Worm (Caenorhabditis elegans) whole organism, L3 larva: ENCODE data around the gene znf-207.
A peak's percentile ranks its signal among the peaks of the same experiment; 100 is the strongest.

ENCODE experiments used
- R02D3.7 ChIP-seq: fragments of 150-350 bp; optimal IDR thresholded peaks from 2 replicates; lab custom pipeline; 2014; ENCODE audit warnings: missing biosample characterization, missing genetic modification characterization
- ZK546.5 ChIP-seq: sonication (generic microtip); optimal IDR thresholded peaks from 2 replicates; lab custom pipeline; 2017; ENCODE audit warnings: missing biosample characterization, missing genetic modification characterization
- ceh-16 ChIP-seq: sonication (generic microtip); optimal IDR thresholded peaks from 2 replicates; lab custom pipeline; 2017; ENCODE audit warnings: missing biosample characterization, missing genetic modification characterization
- ceh-28 ChIP-seq: fragments of 150-350 bp; optimal IDR thresholded peaks from 2 replicates; lab custom pipeline; 2014; ENCODE audit warnings: missing biosample characterization, missing genetic modification reagents, missing genetic modification characterization
- ceh-82 ChIP-seq: fragments of 150-350 bp; optimal IDR thresholded peaks from 2 replicates; lab custom pipeline; 2014; ENCODE audit warnings: missing biosample characterization, missing genetic modification characterization
- ceh-9 ChIP-seq: sonication (generic microtip); optimal IDR thresholded peaks from 2 replicates; lab custom pipeline; 2018; ENCODE audit warnings: missing biosample characterization, missing genetic modification characterization
- egl-27 ChIP-seq: sonication (generic microtip); optimal IDR thresholded peaks from 4 replicates; lab custom pipeline; 2017; ENCODE audit warnings: missing biosample characterization, missing genetic modification reagents, missing genetic modification characterization
- egl-5 ChIP-seq: fragments of 150-350 bp; optimal IDR thresholded peaks from 2 replicates; lab custom pipeline; 2017; ENCODE audit warnings: missing biosample characterization, missing genetic modification reagents, missing genetic modification characterization, inconsistent platforms
- elt-1 ChIP-seq: fragments of 150-350 bp; optimal IDR thresholded peaks from 2 replicates; lab custom pipeline; 2014; ENCODE audit warnings: missing biosample characterization, missing genetic modification characterization
- elt-2 ChIP-seq: sonication (generic microtip); optimal IDR thresholded peaks from 2 replicates; lab custom pipeline; 2016; ENCODE audit warnings: missing genetic modification reagents, mild to moderate bottlenecking, missing genetic modification characterization, missing compliant biosample characterization
- elt-3 ChIP-seq, 3 experiments: fragments of 150-350 bp in 1 of 3; sonication (generic microtip) in 2 of 3; optimal IDR thresholded peaks; 2 replicates in 2 of 3; 4 replicates in 1 of 3; lab custom pipeline; 2014 to 2017; ENCODE audit warnings: missing biosample characterization in 3 of 3, missing genetic modification characterization in 3 of 3
- fkh-10 ChIP-seq: sonication (generic microtip); optimal IDR thresholded peaks from 2 replicates; lab custom pipeline; 2017; ENCODE audit warnings: missing biosample characterization, missing genetic modification reagents, missing genetic modification characterization
- fkh-2 ChIP-seq: fragments of 150-350 bp; optimal IDR thresholded peaks from 2 replicates; lab custom pipeline; 2014; ENCODE audit warnings: missing biosample characterization, missing genetic modification reagents, missing genetic modification characterization
- fos-1 ChIP-seq: fragments of 150-350 bp; optimal IDR thresholded peaks from 2 replicates; lab custom pipeline; 2014; ENCODE audit warnings: missing biosample characterization, missing genetic modification characterization
- hmg-11 ChIP-seq: sonication (generic microtip); optimal IDR thresholded peaks from 2 replicates; lab custom pipeline; 2016; ENCODE audit warnings: missing genetic modification characterization, missing compliant biosample characterization
- jun-1 ChIP-seq: fragments of 150-350 bp; optimal IDR thresholded peaks from 2 replicates; lab custom pipeline; 2014; ENCODE audit warnings: missing biosample characterization, missing genetic modification reagents, missing genetic modification characterization
- lin-15B ChIP-seq: fragments of 150-350 bp; optimal IDR thresholded peaks from 2 replicates; lab custom pipeline; 2014; ENCODE audit warnings: missing biosample characterization, missing genetic modification characterization
- lin-39 ChIP-seq: fragments of 150-350 bp; optimal IDR thresholded peaks from 2 replicates; lab custom pipeline; 2018; ENCODE audit warnings: missing biosample characterization, missing genetic modification reagents, missing genetic modification characterization
- lsy-12 ChIP-seq: sonication (generic microtip); optimal IDR thresholded peaks from 2 replicates; lab custom pipeline; 2016; ENCODE audit warnings: mild to moderate bottlenecking, missing genetic modification characterization, missing compliant biosample characterization
- mdl-1 ChIP-seq: fragments of 150-350 bp; optimal IDR thresholded peaks from 2 replicates; lab custom pipeline; 2014; ENCODE audit warnings: missing biosample characterization, missing genetic modification characterization
- nfya-1 ChIP-seq: sonication (generic microtip); optimal IDR thresholded peaks from 2 replicates; lab custom pipeline; 2017; ENCODE audit warnings: missing genetic modification characterization, mild to moderate bottlenecking, missing compliant biosample characterization, antibody characterized with exemption, moderate library complexity; ENCODE audit not compliant: insufficient read depth
- nhr-11 ChIP-seq: fragments of 150-350 bp; optimal IDR thresholded peaks from 2 replicates; lab custom pipeline; 2014; ENCODE audit warnings: missing biosample characterization, missing genetic modification characterization
- nhr-12 ChIP-seq: fragments of 150-350 bp; optimal IDR thresholded peaks from 2 replicates; lab custom pipeline; 2014; ENCODE audit warnings: missing biosample characterization, missing genetic modification characterization
- nhr-23 ChIP-seq: fragments of 150-350 bp; optimal IDR thresholded peaks from 2 replicates; lab custom pipeline; 2014; ENCODE audit warnings: missing biosample characterization, missing genetic modification reagents, missing genetic modification characterization
- nhr-237 ChIP-seq: fragments of 150-350 bp; optimal IDR thresholded peaks from 2 replicates; lab custom pipeline; 2014; ENCODE audit warnings: missing biosample characterization, missing genetic modification characterization
- nhr-25 ChIP-seq: sonication (generic microtip); optimal IDR thresholded peaks from 2 replicates; lab custom pipeline; 2017; ENCODE audit warnings: missing biosample characterization, missing genetic modification characterization
- nhr-28 ChIP-seq: fragments of 150-350 bp; optimal IDR thresholded peaks from 2 replicates; lab custom pipeline; 2014; ENCODE audit warnings: missing biosample characterization, missing genetic modification characterization
- nhr-43 ChIP-seq: sonication (generic microtip); optimal IDR thresholded peaks from 2 replicates; lab custom pipeline; 2016; ENCODE audit warnings: mild to moderate bottlenecking, missing genetic modification characterization, missing compliant biosample characterization; ENCODE audit not compliant: poor library complexity, severe bottlenecking
- nhr-67 ChIP-seq: fragments of 150-350 bp; optimal IDR thresholded peaks from 2 replicates; lab custom pipeline; 2014; ENCODE audit warnings: missing biosample characterization, missing genetic modification characterization
- nhr-76 ChIP-seq: fragments of 150-350 bp; sonication (generic microtip); optimal IDR thresholded peaks from 5 replicates; lab custom pipeline; 2014; ENCODE audit warnings: missing biosample characterization, missing genetic modification characterization
- pha-4 ChIP-seq: fragments of 150-350 bp; optimal IDR thresholded peaks from 2 replicates; lab custom pipeline; 2014; ENCODE audit warnings: missing biosample characterization, missing genetic modification reagents, missing genetic modification characterization
- pqm-1 ChIP-seq: fragments of 150-350 bp; optimal IDR thresholded peaks from 2 replicates; lab custom pipeline; 2017; ENCODE audit warnings: missing biosample characterization, missing genetic modification characterization, inconsistent platforms
- sea-2 ChIP-seq: fragments of 150-350 bp; sonication (generic microtip); optimal IDR thresholded peaks from 4 replicates; lab custom pipeline; 2014; ENCODE audit warnings: missing biosample characterization, missing genetic modification reagents, missing genetic modification characterization
- skn-1 ChIP-seq: fragments of 150-350 bp; optimal IDR thresholded peaks from 2 replicates; lab custom pipeline; 2014; ENCODE audit warnings: missing biosample characterization, missing genetic modification characterization
- tbx-2 ChIP-seq: sonication (generic microtip); optimal IDR thresholded peaks from 2 replicates; lab custom pipeline; 2016; ENCODE audit warnings: mild to moderate bottlenecking, missing genetic modification characterization, missing compliant biosample characterization
- unc-62 ChIP-seq: fragments of 150-350 bp; sonication (generic microtip); optimal IDR thresholded peaks from 4 replicates; lab custom pipeline; 2014; ENCODE audit warnings: missing biosample characterization, missing genetic modification reagents, missing genetic modification characterization
- zag-1 ChIP-seq: fragments of 150-350 bp; optimal IDR thresholded peaks from 2 replicates; lab custom pipeline; 2014; ENCODE audit warnings: missing biosample characterization, missing genetic modification characterization
- ztf-4 ChIP-seq: fragments of 150-350 bp; optimal IDR thresholded peaks from 2 replicates; lab custom pipeline; 2014; ENCODE audit warnings: missing biosample characterization, missing genetic modification characterization

znf-207 gene

DNA sequence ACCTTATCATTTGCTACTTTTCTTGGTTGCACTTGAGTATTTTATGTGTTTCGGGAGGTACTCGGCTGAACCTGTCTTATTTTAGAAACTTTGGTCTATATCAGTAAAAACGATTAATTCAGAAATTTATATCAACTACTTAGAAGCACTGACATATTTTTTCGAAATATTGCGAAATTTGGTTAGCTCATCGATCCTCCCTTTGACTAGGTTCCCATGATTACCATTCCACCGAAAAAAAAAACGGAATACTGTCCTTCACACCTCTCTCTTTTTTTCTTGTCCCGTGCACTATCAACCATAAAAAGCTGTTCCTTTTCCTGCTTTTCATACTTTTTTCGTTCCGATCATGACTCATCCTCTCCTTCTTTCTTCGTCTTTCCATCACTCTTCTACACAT, 25.5 kb upstream of the znf-207 start:
- TF ChIP-seq nfya-1 (tag; lab: Kevin White, UChicago), result no peak
- TF ChIP-seq pha-4, result peak; percentile 12
- TF ChIP-seq elt-2 (tag; lab: Kevin White, UChicago), result peak; percentile 4
- TF ChIP-seq R02D3.7, result no peak
- TF ChIP-seq sea-2 (GFP tag; lab: Kevin White, UChicago), result no peak

ce11 chrIV:11286112-11286511, 24.7 kb upstream of the znf-207 start:
- TF ChIP-seq zag-1 (tag; lab: Kevin White, UChicago), result no peak
- peak; percentile 46 for TF ChIP-seq pha-4
- no peak for TF ChIP-seq lin-39 (tag; lab: Kevin White, UChicago)
- TF ChIP-seq elt-2 (tag; lab: Kevin White, UChicago), result peak; percentile 31
- peak; percentile 71 for TF ChIP-seq pqm-1 (tag; lab: Kevin White, UChicago)
- TF ChIP-seq, all 47 proteins: peak for 3

- TF ChIP-seq ZK546.5 (no peak), fkh-10 (GFP tag; lab: Kevin White, UChicago) (no peak), egl-27 (no peak), nhr-11 (tag; lab: Kevin White, UChicago) (no peak), nhr-237 (tag; lab: Kevin White, UChicago) (no peak), pha-4 (peak; percentile 44), jun-1 (tag; lab: Kevin White, UChicago) (no peak)
Measured at ce11 chrIV:11287511-11287910, 23.3 kb upstream of the znf-207 start, which contains the start of gene F54D1.6. Gene F54D1.6, plus strand, starts transcription at chrIV:11287811.

- no peak for TF ChIP-seq nhr-25 (tag; lab: Kevin White, UChicago)
- TF ChIP-seq pha-4, result peak; percentile 53
- no peak for TF ChIP-seq elt-1 (tag; lab: Kevin White, UChicago)
- peak; percentile 97 for TF ChIP-seq elt-2 (tag; lab: Kevin White, UChicago)
- TF ChIP-seq ceh-9 (tag; lab: Kevin White, UChicago), result no peak
- TF ChIP-seq nhr-28 (tag; lab: Kevin White, UChicago), result no peak
- TF ChIP-seq pqm-1 (tag; lab: Kevin White, UChicago), result peak; percentile 90
Measured at ce11 chrIV:11288965-11289364, 21.8 kb upstream of the znf-207 start.

DNA sequence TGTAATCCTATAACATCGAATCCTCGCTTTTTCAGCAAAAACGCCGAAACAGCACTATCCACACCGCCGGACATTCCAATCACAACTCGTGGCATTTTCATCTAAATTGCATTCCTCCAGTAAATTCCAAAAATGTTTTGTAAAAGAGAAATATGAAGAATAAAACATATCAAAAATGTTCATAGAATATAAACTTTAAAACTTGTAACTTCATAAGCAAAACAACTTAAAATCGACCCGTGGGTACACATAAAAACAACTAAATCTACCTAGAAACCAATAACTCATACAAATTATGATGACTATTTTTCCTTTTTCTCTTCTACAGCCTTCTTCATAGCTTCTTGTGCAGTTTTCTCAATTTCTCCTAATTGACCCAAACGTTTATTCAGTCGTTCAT, 14.0 kb upstream of the znf-207 start, which contains the start of gene mttu-1:
Gene mttu-1, minus strand, starts transcription at position 101 of the 400 bp plus-strand sequence.
- TF ChIP-seq elt-2 (tag; lab: Kevin White, UChicago) (no peak), hmg-11 (tag; lab: Kevin White, UChicago) (no peak), nhr-76 (no peak), ztf-4 (tag; lab: Kevin White, UChicago) (no peak), zag-1 (tag; lab: Kevin White, UChicago) (no peak), nhr-12 (tag; lab: Kevin White, UChicago) (no peak), egl-5 (tag; lab: Kevin White, UChicago) (no peak)

- peak; percentile 57 for TF ChIP-seq ceh-28 (tag; lab: Kevin White, UChicago)
- no peak for TF ChIP-seq mdl-1 (tag; lab: Kevin White, UChicago)
- no peak for TF ChIP-seq ceh-16 (tag; lab: Kevin White, UChicago)
- no peak for TF ChIP-seq fos-1
- TF ChIP-seq elt-3 (tag; optimal IDR thresholded peaks at IDR 0.05; lab: Kevin White, UChicago), result no peak
- no peak for TF ChIP-seq ceh-82
- no peak for TF ChIP-seq nhr-12 (tag; lab: Kevin White, UChicago)
- TF ChIP-seq ceh-9 (tag; lab: Kevin White, UChicago), result no peak
- TF ChIP-seq skn-1 (tag; lab: Kevin White, UChicago), result no peak
- TF ChIP-seq R02D3.7, result no peak
- TF ChIP-seq fkh-10 (GFP tag; lab: Kevin White, UChicago), result no peak
- peak; percentile 27 for TF ChIP-seq lin-39 (tag; lab: Kevin White, UChicago)
- TF ChIP-seq nhr-11 (tag; lab: Kevin White, UChicago), result no peak
- no peak for TF ChIP-seq tbx-2 (tag; lab: Kevin White, UChicago)
- TF ChIP-seq zag-1 (tag; lab: Kevin White, UChicago), result no peak
- TF ChIP-seq nhr-67 (tag; lab: Kevin White, UChicago), result no peak
- TF ChIP-seq egl-5 (tag; lab: Kevin White, UChicago), result peak; percentile 6
- TF ChIP-seq nhr-43, result no peak
- TF ChIP-seq nhr-23, result peak; percentile 0
- no peak for TF ChIP-seq unc-62 (GFP tag; lab: Kevin White, UChicago)
- no peak for TF ChIP-seq nhr-76
- TF ChIP-seq elt-2 (tag; lab: Kevin White, UChicago), result peak; percentile 7
- no peak for TF ChIP-seq nhr-28 (tag; lab: Kevin White, UChicago)
- no peak for TF ChIP-seq elt-1 (tag; lab: Kevin White, UChicago)
- TF ChIP-seq ZK546.5, result no peak
- TF ChIP-seq fkh-2, result no peak
- TF ChIP-seq lin-15B, result peak; percentile 73
- TF ChIP-seq lsy-12 (tag; lab: Kevin White, UChicago), result no peak
Measured at ce11 chrIV:11298154-11299086, 12.4 kb upstream of the znf-207 start, which contains the start of the genes B0035.15 and dnj-1. Gene B0035.15, minus strand, starts transcription at chrIV:11298252. Gene dnj-1, plus strand, starts transcription at chrIV:11299036.
